Worm (Caenorhabditis elegans) whole organism, L2 larva: ENCODE results near the gene B0244.9.

Experiments
- Y55F3AM.14 ChIP-seq: fragments of 200-800 bp; sonication (Bioruptor generic); optimal IDR thresholded peaks from 2 replicates; lab custom pipeline; 2018; ENCODE audit warnings: mild to moderate bottlenecking, missing genetic modification characterization, missing compliant biosample characterization
- egl-27 ChIP-seq: sonication (generic microtip); optimal IDR thresholded peaks from 3 replicates; lab custom pipeline; 2017; ENCODE audit warnings: missing biosample characterization, missing genetic modification reagents, missing genetic modification characterization
- gmeb-1 ChIP-seq: fragments of 150-350 bp; optimal IDR thresholded peaks from 2 replicates; lab custom pipeline; 2014; ENCODE audit warnings: missing biosample characterization, missing genetic modification characterization
- lin-13 ChIP-seq: fragments of 150-350 bp; optimal IDR thresholded peaks from 2 replicates; lab custom pipeline; 2014; ENCODE audit warnings: missing biosample characterization, missing genetic modification reagents, missing genetic modification characterization
- nhr-11 ChIP-seq: fragments of 150-350 bp; optimal IDR thresholded peaks from 2 replicates; lab custom pipeline; 2014; ENCODE audit warnings: missing biosample characterization, missing genetic modification characterization
- nhr-77 ChIP-seq: fragments of 150-350 bp; optimal IDR thresholded peaks from 2 replicates; lab custom pipeline; 2014; ENCODE audit warnings: missing biosample characterization, missing genetic modification characterization
- unc-62 ChIP-seq: fragments of 150-350 bp; optimal IDR thresholded peaks from 2 replicates; lab custom pipeline; 2014; ENCODE audit warnings: missing biosample characterization, missing genetic modification reagents, missing genetic modification characterization
- zag-1 ChIP-seq: fragments of 150-350 bp; optimal IDR thresholded peaks from 2 replicates; lab custom pipeline; 2014; ENCODE audit warnings: missing biosample characterization, missing genetic modification characterization

ce11 chrIII:5760721-5761120, 29.9 kb upstream of the B0244.9 start:
- TF ChIP-seq gmeb-1 (no peak), Y55F3AM.14 (no peak), lin-13 (GFP tag; lab: Kevin White, UChicago) (no peak), unc-62 (GFP tag; lab: Kevin White, UChicago) (no peak), nhr-11 (tag; lab: Kevin White, UChicago) (no peak), egl-27 (tag; lab: Kevin White, UChicago) (no peak), nhr-77 (no peak), zag-1 (no peak)
